Fruit fly (Drosophila melanogaster) whole organism, embryonic: ENCODE measurements around the gene rhea.
A peak's percentile ranks its signal among the peaks of the same experiment; 100 is the strongest.

ENCODE experiments used
- Antp ChIP-seq: fragments of 200-800 bp; sonication (Bioruptor generic); optimal IDR thresholded peaks from 3 replicates; lab custom pipeline; 2016; ENCODE audit warnings: missing biosample characterization, missing genetic modification characterization
- B-H2 ChIP-seq: fragments of 200-800 bp; sonication (Bioruptor generic); optimal IDR thresholded peaks from 2 replicates; lab custom pipeline; 2018; ENCODE audit warnings: missing biosample characterization, mild to moderate bottlenecking, missing genetic modification characterization
- Blimp-1 ChIP-seq: fragments of 200-800 bp; sonication (Bioruptor generic); optimal IDR thresholded peaks from 3 replicates; lab custom pipeline; 2018; ENCODE audit warnings: missing biosample characterization, missing genetic modification characterization, mild to moderate bottlenecking, moderate library complexity, missing genetic modification reagents
- CG10321 ChIP-seq: fragments of 200-800 bp; sonication (Bioruptor generic); IDR thresholded peaks from 2 replicates; pipeline ENCODE4 v1.3.6; 2022; ENCODE audit warnings: missing biosample characterization, missing genetic modification characterization
- CG10462 ChIP-seq: fragments of 200-800 bp; sonication (Bioruptor generic); optimal IDR thresholded peaks from 2 replicates; lab custom pipeline; 2016; ENCODE audit warnings: missing biosample characterization, missing genetic modification characterization
- CG12155 ChIP-seq: fragments of 200-800 bp; sonication (Bioruptor generic); optimal IDR thresholded peaks from 3 replicates; lab custom pipeline; 2016; ENCODE audit warnings: missing biosample characterization, missing genetic modification characterization
- CG1603 ChIP-seq: fragments of 200-800 bp; sonication (Bioruptor generic); optimal IDR thresholded peaks from 2 replicates; lab custom pipeline; 2019; ENCODE audit warnings: missing biosample characterization, mild to moderate bottlenecking, missing genetic modification characterization, moderate library complexity
- CG16813 ChIP-seq: fragments of 200-800 bp; sonication (Bioruptor generic); IDR thresholded peaks from 3 replicates; pipeline ENCODE4 v1.3.6; 2022; ENCODE audit warnings: missing biosample characterization, missing genetic modification characterization; ENCODE audit not compliant: partially characterized antibody
- CG17186 ChIP-seq: fragments of 200-800 bp; sonication (Bioruptor generic); optimal IDR thresholded peaks from 3 replicates; lab custom pipeline; 2017; ENCODE audit warnings: missing biosample characterization, missing genetic modification reagents, missing genetic modification characterization
- CG17385 ChIP-seq: fragments of 200-800 bp; sonication (Bioruptor generic); optimal IDR thresholded peaks from 3 replicates; lab custom pipeline; 2018; ENCODE audit warnings: missing biosample characterization, mild to moderate bottlenecking, missing genetic modification characterization
- CG17568 ChIP-seq: fragments of 200-800 bp; sonication (Bioruptor generic); optimal IDR thresholded peaks from 2 replicates; lab custom pipeline; 2018; ENCODE audit warnings: missing biosample characterization, mild to moderate bottlenecking, missing genetic modification characterization, moderate library complexity
- CG30020 ChIP-seq: fragments of 200-800 bp; optimal IDR thresholded peaks from 2 replicates; lab custom pipeline; 2019; ENCODE audit warnings: missing biosample characterization, mild to moderate bottlenecking, missing genetic modification characterization, moderate library complexity
- CG4282 ChIP-seq: fragments of 200-800 bp; sonication (Bioruptor generic); optimal IDR thresholded peaks from 2 replicates; lab custom pipeline; 2016; ENCODE audit warnings: missing biosample characterization, missing genetic modification characterization
- CG4328 ChIP-seq: fragments of 200-800 bp; sonication (Bioruptor generic); optimal IDR thresholded peaks from 3 replicates; lab custom pipeline; 2017; ENCODE audit warnings: missing biosample characterization, missing genetic modification reagents, missing genetic modification characterization
- CG4360 ChIP-seq: fragments of 200-800 bp; sonication (Bioruptor generic); IDR thresholded peaks from 2 replicates; pipeline ENCODE4 v1.3.6; 2022; ENCODE audit warnings: missing biosample characterization, missing genetic modification characterization
- CG43689 ChIP-seq: fragments of 200-800 bp; sonication (Bioruptor generic); IDR thresholded peaks from 2 replicates; pipeline ENCODE4 v1.3.6; 2022; ENCODE audit warnings: missing biosample characterization, missing genetic modification characterization
- CG4617 ChIP-seq: fragments of 200-800 bp; sonication (Bioruptor generic); optimal IDR thresholded peaks from 3 replicates; lab custom pipeline; 2016; ENCODE audit warnings: missing biosample characterization, missing genetic modification characterization, borderline replicate concordance
- CG4707 ChIP-seq: fragments of 200-800 bp; sonication (Bioruptor generic); optimal IDR thresholded peaks from 2 replicates; lab custom pipeline; 2018; ENCODE audit warnings: missing biosample characterization, mild to moderate bottlenecking, missing genetic modification characterization, moderate library complexity
- CG4820 ChIP-seq: fragments of 200-800 bp; sonication (Bioruptor generic); optimal IDR thresholded peaks from 3 replicates; lab custom pipeline; 2016; ENCODE audit warnings: missing biosample characterization, missing genetic modification characterization
- CG5180 ChIP-seq: fragments of 200-800 bp; sonication (Bioruptor generic); optimal IDR thresholded peaks from 3 replicates; lab custom pipeline; 2017; ENCODE audit warnings: missing biosample characterization, missing genetic modification characterization, mild to moderate bottlenecking, moderate library complexity, missing genetic modification reagents
- CG5953 ChIP-seq: fragments of 200-800 bp; sonication (Bioruptor generic); IDR thresholded peaks from 2 replicates; pipeline ENCODE4 v1.3.6; 2022; ENCODE audit warnings: missing biosample characterization, missing genetic modification characterization
- CG6272 ChIP-seq: fragments of 200-800 bp; sonication (Bioruptor generic); IDR thresholded peaks from 2 replicates; pipeline ENCODE4 v1.3.6; 2022; ENCODE audit warnings: missing biosample characterization, missing genetic modification characterization
- CG7357 ChIP-seq: fragments of 200-800 bp; sonication (Bioruptor generic); IDR thresholded peaks from 3 replicates; pipeline ENCODE4 v1.3.6; 2022; ENCODE audit warnings: missing biosample characterization, missing genetic modification characterization
- CG7963 ChIP-seq: fragments of 200-800 bp; sonication (Bioruptor generic); IDR thresholded peaks from 3 replicates; pipeline ENCODE4 v1.3.6; 2022; ENCODE audit warnings: missing biosample characterization, missing genetic modification characterization; ENCODE audit not compliant: partially characterized antibody
- Dip2 ChIP-seq: fragments of 200-800 bp; sonication (Bioruptor generic); IDR thresholded peaks from 2 replicates; pipeline ENCODE4 v1.3.6; 2022; ENCODE audit warnings: missing biosample characterization, missing genetic modification characterization
- GATAe ChIP-seq: fragments of 200-800 bp; sonication (Bioruptor generic); conservative IDR thresholded peaks from 2 replicates; pipeline ENCODE4 v1.3.6; 2022; ENCODE audit warnings: missing biosample characterization, missing genetic modification characterization
- Hsf ChIP-seq: fragments of 200-800 bp; sonication (Bioruptor generic); optimal IDR thresholded peaks from 3 replicates; lab custom pipeline; 2016; ENCODE audit warnings: missing biosample characterization, missing genetic modification characterization
- Lhr ChIP-seq: fragments of 200-800 bp; sonication (Bioruptor generic); optimal IDR thresholded peaks from 3 replicates; lab custom pipeline; 2017; ENCODE audit warnings: mild to moderate bottlenecking, missing biosample characterization, missing genetic modification reagents, missing genetic modification characterization
- NC2α ChIP-seq: fragments of 200-800 bp; sonication (Bioruptor generic); optimal IDR thresholded peaks from 2 replicates; lab custom pipeline; 2016; ENCODE audit warnings: missing biosample characterization, missing genetic modification characterization
- Nf-YB ChIP-seq: fragments of 200-800 bp; sonication (Bioruptor generic); optimal IDR thresholded peaks from 3 replicates; lab custom pipeline; 2019; ENCODE audit warnings: missing biosample characterization, mild to moderate bottlenecking, missing genetic modification characterization, moderate library complexity
- NfI ChIP-seq: fragments of 200-800 bp; sonication (Bioruptor generic); optimal IDR thresholded peaks from 3 replicates; lab custom pipeline; 2018; ENCODE audit warnings: missing biosample characterization, mild to moderate bottlenecking, missing genetic modification characterization, moderate library complexity
- Ptx1 ChIP-seq: fragments of 200-800 bp; sonication (Bioruptor generic); IDR thresholded peaks from 2 replicates; pipeline ENCODE4 v1.3.6; 2022; ENCODE audit warnings: missing biosample characterization, missing genetic modification characterization
- Rx ChIP-seq: fragments of 200-800 bp; sonication (Bioruptor generic); IDR thresholded peaks from 2 replicates; pipeline ENCODE4 v1.3.6; 2022; ENCODE audit warnings: missing biosample characterization, missing genetic modification characterization
- Sox100B ChIP-seq: fragments of 200-800 bp; sonication (Bioruptor generic); optimal IDR thresholded peaks from 3 replicates; lab custom pipeline; 2018; ENCODE audit warnings: missing biosample characterization, mild to moderate bottlenecking, missing genetic modification characterization
- YL-1 ChIP-seq: fragments of 200-800 bp; sonication (Bioruptor generic); optimal IDR thresholded peaks from 3 replicates; lab custom pipeline; 2017; ENCODE audit warnings: missing biosample characterization, mild to moderate bottlenecking, missing genetic modification characterization
- amos ChIP-seq: fragments of 200-800 bp; sonication (Bioruptor generic); IDR thresholded peaks from 2 replicates; pipeline ENCODE4 v1.3.6; 2022; ENCODE audit warnings: missing biosample characterization, missing genetic modification characterization; ENCODE audit not compliant: partially characterized antibody
- danr ChIP-seq: fragments of 200-800 bp; sonication (Bioruptor generic); IDR thresholded peaks from 2 replicates; pipeline ENCODE4 v1.3.6; 2022; ENCODE audit warnings: missing biosample characterization, missing genetic modification characterization
- dati ChIP-seq: fragments of 200-800 bp; sonication (Bioruptor generic); IDR thresholded peaks from 2 replicates; pipeline ENCODE4 v1.3.6; 2022; ENCODE audit warnings: missing biosample characterization, missing genetic modification characterization
- dpn ChIP-seq, 2 experiments: fragments of 200-800 bp; sonication (Bioruptor generic); optimal IDR thresholded peaks; 3 replicates each; lab custom pipeline; 2016; ENCODE audit warnings: missing biosample characterization in 2 of 2, missing genetic modification characterization in 2 of 2
- insv ChIP-seq, 2 experiments: fragments of 200-800 bp; sonication (Bioruptor generic); optimal IDR thresholded peaks; 3 replicates each; lab custom pipeline; 2016 to 2018; ENCODE audit warnings: missing biosample characterization in 2 of 2, missing genetic modification characterization in 2 of 2
- otp ChIP-seq: fragments of 200-800 bp; sonication (Bioruptor generic); IDR thresholded peaks from 3 replicates; pipeline ENCODE4, ENCODE4 v1.3.6; 2022; ENCODE audit warnings: missing biosample characterization, missing genetic modification characterization
- prd ChIP-seq, 3 experiments: fragments of >200 bp in 2 of 3; fragments of 200-800 bp in 1 of 3; sonication (Bioruptor generic) in 1 of 3; optimal IDR thresholded peaks in 2 of 3; IDR thresholded peaks in 1 of 3; 2 replicates in 2 of 3; 3 replicates in 1 of 3; pipeline versions ENCODE4 v1.3.6 to Lab custom; 2017 to 2022; ENCODE audit warnings: missing biosample characterization in 1 of 3, missing genetic modification characterization in 1 of 3
- run ChIP-seq: fragments of 200-800 bp; sonication (Bioruptor generic); optimal IDR thresholded peaks from 3 replicates; lab custom pipeline; 2018; ENCODE audit warnings: missing biosample characterization, mild to moderate bottlenecking, missing genetic modification characterization
- sd ChIP-seq: fragments of 200-800 bp; sonication (Bioruptor generic); optimal IDR thresholded peaks from 3 replicates; lab custom pipeline; 2018; ENCODE audit warnings: missing biosample characterization, mild to moderate bottlenecking, missing genetic modification characterization, moderate library complexity
- shn ChIP-seq: fragments of 200-800 bp; sonication (Bioruptor generic); optimal IDR thresholded peaks from 3 replicates; lab custom pipeline; 2016; ENCODE audit warnings: missing biosample characterization, missing genetic modification characterization
- sug ChIP-seq: fragments of 200-800 bp; optimal IDR thresholded peaks from 2 replicates; lab custom pipeline; 2019; ENCODE audit warnings: missing biosample characterization, mild to moderate bottlenecking, missing genetic modification characterization, moderate library complexity
- tio ChIP-seq: fragments of 200-800 bp; sonication (Bioruptor generic); optimal IDR thresholded peaks from 2 replicates; lab custom pipeline; 2017; ENCODE audit warnings: missing biosample characterization, missing genetic modification characterization, inconsistent platforms
- wdn ChIP-seq: fragments of 200-800 bp; sonication (Bioruptor generic); IDR thresholded peaks from 2 replicates; pipeline ENCODE4 v1.3.6; 2022; ENCODE audit warnings: missing biosample characterization, missing genetic modification characterization

The rhea gene

DNA sequence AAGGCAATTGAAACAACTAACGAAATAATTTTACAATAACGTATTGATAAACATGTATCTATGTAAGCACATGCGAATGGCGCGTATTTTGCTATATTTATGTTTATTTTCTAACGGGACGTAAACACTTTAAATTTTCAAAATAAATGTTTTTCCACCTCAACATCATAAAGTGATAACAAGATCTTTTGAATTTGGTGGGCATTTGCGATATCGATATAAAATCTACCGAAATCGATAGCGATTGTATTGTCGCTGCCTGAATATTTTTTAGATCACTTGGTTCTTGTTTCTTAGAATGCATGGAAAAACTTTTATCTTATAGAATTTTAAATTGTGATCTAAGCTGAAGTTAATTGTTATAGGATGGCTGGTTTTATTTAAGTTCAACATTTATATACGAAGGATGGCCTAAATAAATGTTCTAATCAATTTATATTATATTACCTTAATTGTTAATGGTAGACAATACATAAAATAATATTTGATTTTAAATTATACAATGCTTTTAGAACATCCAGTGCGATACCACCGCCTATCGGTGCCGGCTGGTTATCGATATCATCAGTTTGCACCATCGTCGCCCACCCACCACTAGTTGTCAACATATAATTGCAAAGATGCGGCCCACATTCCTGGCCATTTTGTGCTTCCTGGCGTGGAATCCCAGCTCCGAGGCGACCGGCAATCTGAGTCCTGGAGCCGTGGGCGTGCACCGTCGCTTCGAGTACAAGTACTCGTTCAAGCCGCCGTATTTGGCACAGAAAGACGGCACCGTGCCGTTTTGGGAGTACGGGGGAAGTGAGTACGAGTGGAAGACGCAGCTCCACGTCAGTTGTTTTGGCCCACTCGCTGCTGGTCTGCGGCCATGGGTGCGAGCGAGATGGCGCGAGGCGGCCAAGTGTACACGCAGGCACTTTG is 10.2 kb upstream of the rhea start, which contains the start of gene ergic53:
Gene ergic53, plus strand, starts transcription at position 592 of the 921 bp plus-strand sequence.
- TF ChIP-seq CG16813 (peak; percentile 77), CG5953 (GFP tag; lab: Robert Waterston, UW) (no peak), CG7963 (GFP tag; lab: Robert Waterston, UW) (peak; percentile 73; the same call in 2 of the 3 replicates), CG10462 (GFP tag; lab: Kevin White, UChicago) (no peak), CG4282 (GFP tag; lab: Kevin White, UChicago) (no peak), Blimp-1 (GFP tag; lab: Kevin White, UChicago) (no peak), Dip2 (GFP tag; lab: Robert Waterston, UW) (no peak), dpn (GFP tag; optimal IDR thresholded peaks at IDR 0.05; lab: Kevin White, UChicago) (no peak), prd (optimal IDR thresholded peaks at IDR 0.05; lab: Kevin White, UChicago) (no peak), prd (GFP tag; IDR thresholded peaks at IDR 0.05; lab: Robert Waterston, UW) (no peak), amos (GFP tag; lab: Robert Waterston, UW) (peak; percentile 64; the same call in 1 of the 2 replicates), CG10321 (GFP tag; lab: Robert Waterston, UW) (peak; percentile 28; the same call in 1 of the 2 replicates), YL-1 (GFP tag; lab: Kevin White, UChicago) (peak; percentile 72), B-H2 (GFP tag; lab: Kevin White, UChicago) (no peak), CG17186 (peak; percentile 11), Ptx1 (GFP tag; lab: Robert Waterston, UW) (no peak), GATAe (GFP tag; lab: Robert Waterston, UW) (no peak), insv (GFP tag; optimal IDR thresholded peaks at IDR 0.05; lab: Kevin White, UChicago) (no peak), sd (tag; lab: Kevin White, UChicago) (peak; percentile 100), NfI (GFP tag; lab: Kevin White, UChicago) (no peak), shn (no peak), tio (GFP tag; lab: Kevin White, UChicago) (no peak), CG4820 (GFP tag; lab: Kevin White, UChicago) (no peak), CG43689 (GFP tag; lab: Robert Waterston, UW) (no peak), Sox100B (GFP tag; lab: Kevin White, UChicago) (no peak), Hsf (no peak), danr (GFP tag; lab: Robert Waterston, UW) (no peak), wdn (no peak), CG4360 (GFP tag; lab: Robert Waterston, UW) (no peak), CG30020 (tag; lab: Kevin White, UChicago) (peak; percentile 18), NC2α (GFP tag; lab: Kevin White, UChicago) (no peak), CG5180 (no peak), Nf-YB (GFP tag; lab: Kevin White, UChicago) (peak; percentile 14), Antp (GFP tag; lab: Kevin White, UChicago) (no peak), CG1603 (tag; lab: Kevin White, UChicago) (no peak), CG7357 (GFP tag; lab: Robert Waterston, UW) (no peak), CG4328 (GFP tag; lab: Kevin White, UChicago) (no peak), dati (GFP tag; lab: Robert Waterston, UW) (no peak), run (tag; lab: Kevin White, UChicago) (no peak), sug (peak; percentile 28), CG4617 (GFP tag; lab: Kevin White, UChicago) (peak; percentile 8), CG17385 (GFP tag; lab: Kevin White, UChicago) (no peak), CG6272 (GFP tag; lab: Robert Waterston, UW) (no peak), Lhr (GFP tag; lab: Kevin White, UChicago) (no peak), otp (no peak), CG12155 (peak; percentile 22), Rx (GFP tag; lab: Robert Waterston, UW) (no peak), CG4707 (GFP tag; lab: Kevin White, UChicago) (no peak), CG17568 (no peak)
